Fruit fly (Drosophila melanogaster) whole organism, embryonic: Measurements from ENCODE around the gene Df31.

Experiments
- Blimp-1 ChIP-seq: fragments of 200-800 bp; sonication (Bioruptor generic); optimal IDR thresholded peaks from 3 replicates; lab custom pipeline; 2018; ENCODE audit warnings: missing biosample characterization, missing genetic modification characterization, mild to moderate bottlenecking, moderate library complexity, missing genetic modification reagents
- CG10366 ChIP-seq: fragments of 200-800 bp; sonication (Bioruptor generic); IDR thresholded peaks from 2 replicates; pipeline ENCODE4 v1.3.6; 2022; ENCODE audit warnings: missing biosample characterization, missing genetic modification characterization
- CG10959 ChIP-seq: fragments of 200-800 bp; sonication (Bioruptor generic); IDR thresholded peaks from 2 replicates; pipeline ENCODE4 v1.3.6; 2022; ENCODE audit warnings: missing biosample characterization, missing genetic modification characterization
- CG11723 ChIP-seq: fragments of 200-800 bp; sonication (Bioruptor generic); optimal IDR thresholded peaks from 2 replicates; lab custom pipeline; 2017; ENCODE audit warnings: missing biosample characterization, mild to moderate bottlenecking, missing genetic modification characterization
- CG12659 ChIP-seq: fragments of 200-800 bp; sonication (Bioruptor generic); optimal IDR thresholded peaks from 3 replicates; lab custom pipeline; 2017; ENCODE audit warnings: mild to moderate bottlenecking, missing biosample characterization, missing genetic modification reagents, missing genetic modification characterization
- CG12744 ChIP-seq: fragments of 200-800 bp; sonication (Bioruptor generic); optimal IDR thresholded peaks from 2 replicates; lab custom pipeline; 2016; ENCODE audit warnings: missing biosample characterization, missing genetic modification characterization
- CG14441 ChIP-seq: fragments of 200-800 bp; sonication (Bioruptor generic); IDR thresholded peaks from 2 replicates; pipeline ENCODE4 v1.3.6; 2022; ENCODE audit warnings: missing biosample characterization, missing genetic modification characterization
- CG14965 ChIP-seq: fragments of 200-800 bp; sonication (Bioruptor generic); optimal IDR thresholded peaks from 2 replicates; lab custom pipeline; 2016; ENCODE audit warnings: missing biosample characterization, missing genetic modification characterization, borderline replicate concordance
- CG17328 ChIP-seq: fragments of 200-800 bp; sonication (Bioruptor generic); IDR thresholded peaks from 2 replicates; pipeline ENCODE4 v1.3.6; 2022; ENCODE audit warnings: missing biosample characterization, missing genetic modification characterization
- CG17802 ChIP-seq: fragments of 200-800 bp; sonication (Bioruptor generic); optimal IDR thresholded peaks from 2 replicates; lab custom pipeline; 2018; ENCODE audit warnings: missing biosample characterization, mild to moderate bottlenecking, missing genetic modification characterization, moderate library complexity
- CG18262 ChIP-seq: fragments of 200-800 bp; optimal IDR thresholded peaks from 3 replicates; lab custom pipeline; 2019; ENCODE audit warnings: missing biosample characterization, mild to moderate bottlenecking, missing genetic modification characterization, moderate library complexity
- CG18619 ChIP-seq: fragments of 200-800 bp; sonication (Bioruptor generic); optimal IDR thresholded peaks from 3 replicates; lab custom pipeline; 2017; ENCODE audit warnings: missing biosample characterization, mild to moderate bottlenecking, missing genetic modification characterization
- CG2116 ChIP-seq: fragments of 200-800 bp; sonication (Bioruptor generic); optimal IDR thresholded peaks from 3 replicates; lab custom pipeline; 2018; ENCODE audit warnings: missing biosample characterization, mild to moderate bottlenecking, missing genetic modification characterization
- CG2678 ChIP-seq: fragments of 200-800 bp; sonication (Bioruptor generic); optimal IDR thresholded peaks from 3 replicates; lab custom pipeline; 2019; ENCODE audit warnings: missing biosample characterization, mild to moderate bottlenecking, missing genetic modification characterization, moderate library complexity
- CG3847 ChIP-seq: fragments of 200-800 bp; sonication (Bioruptor generic); IDR thresholded peaks from 2 replicates; pipeline ENCODE4 v1.3.6; 2022; ENCODE audit warnings: missing biosample characterization, missing genetic modification characterization
- CG4282 ChIP-seq: fragments of 200-800 bp; sonication (Bioruptor generic); optimal IDR thresholded peaks from 2 replicates; lab custom pipeline; 2016; ENCODE audit warnings: missing biosample characterization, missing genetic modification characterization
- CG5953 ChIP-seq: fragments of 200-800 bp; sonication (Bioruptor generic); IDR thresholded peaks from 2 replicates; pipeline ENCODE4 v1.3.6; 2022; ENCODE audit warnings: missing biosample characterization, missing genetic modification characterization
- CG7357 ChIP-seq: fragments of 200-800 bp; sonication (Bioruptor generic); IDR thresholded peaks from 3 replicates; pipeline ENCODE4 v1.3.6; 2022; ENCODE audit warnings: missing biosample characterization, missing genetic modification characterization
- CG7963 ChIP-seq: fragments of 200-800 bp; sonication (Bioruptor generic); IDR thresholded peaks from 3 replicates; pipeline ENCODE4 v1.3.6; 2022; ENCODE audit warnings: missing biosample characterization, missing genetic modification characterization; ENCODE audit not compliant: partially characterized antibody
- Camta ChIP-seq: fragments of 200-800 bp; sonication (Bioruptor generic); optimal IDR thresholded peaks from 2 replicates; lab custom pipeline; 2016; ENCODE audit warnings: missing biosample characterization, missing genetic modification characterization
- Dek ChIP-seq: fragments of 200-800 bp; sonication (Bioruptor generic); optimal IDR thresholded peaks from 3 replicates; lab custom pipeline; 2019; ENCODE audit warnings: missing biosample characterization, mild to moderate bottlenecking, missing genetic modification characterization, moderate library complexity
- Dp ChIP-seq: fragments of 200-800 bp; sonication (Bioruptor generic); optimal IDR thresholded peaks from 2 replicates; lab custom pipeline; 2018; ENCODE audit warnings: missing biosample characterization, mild to moderate bottlenecking, missing genetic modification characterization, moderate library complexity
- Gug ChIP-seq: fragments of 200-800 bp; sonication (Bioruptor generic); IDR thresholded peaks from 4 replicates; pipeline ENCODE4 v1.3.6; 2022; ENCODE audit warnings: missing biosample characterization, missing genetic modification characterization
- Hand ChIP-seq: fragments of 200-800 bp; sonication (Bioruptor generic); optimal IDR thresholded peaks from 2 replicates; lab custom pipeline; 2017; ENCODE audit warnings: mild to moderate bottlenecking, missing biosample characterization, missing genetic modification reagents, missing genetic modification characterization
- Jarid2 ChIP-seq: fragments of 200-800 bp; sonication (Bioruptor generic); optimal IDR thresholded peaks from 3 replicates; lab custom pipeline; 2017; ENCODE audit warnings: mild to moderate bottlenecking, missing biosample characterization, missing genetic modification reagents, missing genetic modification characterization
- Myb ChIP-seq: fragments of 200-800 bp; sonication (Bioruptor generic); optimal IDR thresholded peaks from 2 replicates; lab custom pipeline; 2016; ENCODE audit warnings: missing biosample characterization, missing genetic modification characterization
- Oli ChIP-seq: fragments of 200-800 bp; sonication (Bioruptor generic); optimal IDR thresholded peaks from 2 replicates; lab custom pipeline; 2018; ENCODE audit warnings: missing biosample characterization, mild to moderate bottlenecking, missing genetic modification characterization, moderate library complexity
- Opbp ChIP-seq: fragments of 200-800 bp; sonication (Bioruptor generic); IDR thresholded peaks from 3 replicates; pipeline ENCODE4 v1.3.6; 2022; ENCODE audit warnings: missing biosample characterization, missing genetic modification characterization; ENCODE audit not compliant: partially characterized antibody
- Sox100B ChIP-seq: fragments of 200-800 bp; sonication (Bioruptor generic); optimal IDR thresholded peaks from 3 replicates; lab custom pipeline; 2018; ENCODE audit warnings: missing biosample characterization, mild to moderate bottlenecking, missing genetic modification characterization
- Sox102F ChIP-seq: fragments of 200-800 bp; sonication (Bioruptor generic); optimal IDR thresholded peaks from 2 replicates; lab custom pipeline; 2018; ENCODE audit warnings: missing biosample characterization, mild to moderate bottlenecking, missing genetic modification characterization, moderate library complexity
- Usf ChIP-seq: fragments of 200-800 bp; sonication (Bioruptor generic); optimal IDR thresholded peaks from 2 replicates; lab custom pipeline; 2017; ENCODE audit warnings: missing genotype, missing biosample characterization, missing genetic modification characterization
- Vsx1 ChIP-seq: fragments of 200-800 bp; sonication (Bioruptor generic); optimal IDR thresholded peaks from 2 replicates; lab custom pipeline; 2017; ENCODE audit warnings: missing biosample characterization, mild to moderate bottlenecking, missing genetic modification characterization, missing genetic modification reagents
- bcd ChIP-seq: fragments of 200-800 bp; sonication (Bioruptor generic); optimal IDR thresholded peaks from 2 replicates; lab custom pipeline; 2017; ENCODE audit warnings: missing biosample characterization, mild to moderate bottlenecking, missing genetic modification characterization
- da ChIP-seq: fragments of 200-800 bp; sonication (Bioruptor generic); optimal IDR thresholded peaks from 2 replicates; lab custom pipeline; 2016; ENCODE audit warnings: missing biosample characterization, missing genetic modification characterization
- disco-r ChIP-seq: fragments of 200-800 bp; sonication (Bioruptor generic); optimal IDR thresholded peaks from 2 replicates; lab custom pipeline; 2016; ENCODE audit warnings: missing biosample characterization, missing genetic modification characterization
- en ChIP-seq: fragments of 200-800 bp; sonication (Bioruptor generic); optimal IDR thresholded peaks from 2 replicates; lab custom pipeline; 2016; ENCODE audit warnings: missing biosample characterization, missing genetic modification characterization
- fd3F ChIP-seq: fragments of 200-800 bp; sonication (Bioruptor generic); optimal IDR thresholded peaks from 2 replicates; lab custom pipeline; 2018; ENCODE audit warnings: missing biosample characterization, mild to moderate bottlenecking, missing genetic modification characterization, moderate library complexity
- h ChIP-seq: fragments of >200 bp; optimal IDR thresholded peaks from 2 replicates; lab custom pipeline; 2017
- hbn ChIP-seq: fragments of 200-800 bp; sonication (Bioruptor generic); IDR thresholded peaks from 2 replicates; pipeline ENCODE4 v1.3.6; 2022; ENCODE audit warnings: missing biosample characterization, missing genetic modification characterization; ENCODE audit not compliant: partially characterized antibody
- ind ChIP-seq: fragments of 200-800 bp; sonication (Bioruptor generic); optimal IDR thresholded peaks from 3 replicates; lab custom pipeline; 2016; ENCODE audit warnings: missing biosample characterization, missing genetic modification characterization
- kah ChIP-seq: fragments of 200-800 bp; sonication (Bioruptor generic); optimal IDR thresholded peaks from 2 replicates; lab custom pipeline; 2018; ENCODE audit warnings: missing biosample characterization, mild to moderate bottlenecking, missing genetic modification characterization
- luna ChIP-seq: fragments of 200-800 bp; sonication (Bioruptor generic); optimal IDR thresholded peaks from 2 replicates; lab custom pipeline; 2016; ENCODE audit warnings: missing biosample characterization, missing genetic modification characterization
- maf-S ChIP-seq: fragments of 200-800 bp; sonication (Bioruptor generic); optimal IDR thresholded peaks from 2 replicates; lab custom pipeline; 2016; ENCODE audit warnings: missing biosample characterization, missing genetic modification characterization
- pfk ChIP-seq: fragments of 200-800 bp; sonication (Bioruptor generic); optimal IDR thresholded peaks from 2 replicates; lab custom pipeline; 2018; ENCODE audit warnings: missing biosample characterization, mild to moderate bottlenecking, missing genetic modification characterization, moderate library complexity
- pita ChIP-seq: fragments of 200-800 bp; sonication (Bioruptor generic); optimal IDR thresholded peaks from 2 replicates; lab custom pipeline; 2017; ENCODE audit warnings: missing biosample characterization, mild to moderate bottlenecking, missing genetic modification characterization
- pros ChIP-seq: fragments of 200-800 bp; sonication (Bioruptor generic); optimal IDR thresholded peaks from 3 replicates; lab custom pipeline; 2019; ENCODE audit warnings: missing biosample characterization, mild to moderate bottlenecking, missing genetic modification characterization, moderate library complexity
- sens ChIP-seq: fragments of 200-800 bp; sonication (Bioruptor generic); peaks from one replicate; lab custom pipeline; 2016; ENCODE audit warnings: missing biosample characterization, missing genetic modification characterization
- sens-2 ChIP-seq: fragments of 200-800 bp; sonication (Bioruptor generic); IDR thresholded peaks from 2 replicates; pipeline ENCODE4 v1.3.6; 2022; ENCODE audit warnings: missing biosample characterization, missing genetic modification characterization
- sob ChIP-seq: fragments of 200-800 bp; sonication (Bioruptor generic); IDR thresholded peaks from 2 replicates; pipeline ENCODE4 v1.3.6; 2022; ENCODE audit warnings: missing biosample characterization, missing genetic modification characterization
- unc-4 ChIP-seq: fragments of 200-800 bp; sonication (Bioruptor generic); IDR thresholded peaks from 2 replicates; pipeline ENCODE4 v1.3.6; 2022; ENCODE audit warnings: missing biosample characterization, missing genetic modification characterization; ENCODE audit not compliant: partially characterized antibody
- vvl ChIP-seq: fragments of 200-800 bp; sonication (Bioruptor generic); IDR thresholded peaks from 2 replicates; pipeline ENCODE4 v1.3.6; 2022; ENCODE audit warnings: missing biosample characterization, missing genetic modification characterization

Df31 gene

dm6 chr2L:21677480-21677930 lies 47.8 kb upstream of the Df31 start, which contains the start of gene CG2225 (continued):
- TF ChIP-seq Sox102F (GFP tag; lab: Kevin White, UChicago) (no peak), CG11723 (GFP tag; lab: Kevin White, UChicago) (no peak), disco-r (GFP tag; lab: Kevin White, UChicago) (no peak), Hand (no peak), Dek (no peak), pita (peak; percentile 43), ind (no peak), Usf (GFP tag; lab: Kevin White, UChicago) (no peak), CG14441 (GFP tag; lab: Robert Waterston, UW) (no peak), CG17328 (GFP tag; lab: Robert Waterston, UW) (no peak), Sox100B (GFP tag; lab: Kevin White, UChicago) (no peak), Jarid2 (GFP tag; lab: Kevin White, UChicago) (no peak), hbn (GFP tag; lab: Robert Waterston, UW) (peak; percentile 62), CG17802 (no peak), Gug (no peak), vvl (GFP tag; lab: Robert Waterston, UW) (no peak; the same call in 1 of the 2 replicates), Vsx1 (no peak), CG7963 (GFP tag; lab: Robert Waterston, UW) (0 out of 3 replicates have a peak, but pooled peaks have one; percentile 37), Myb (GFP tag; lab: Kevin White, UChicago) (peak; percentile 5), Camta (GFP tag; lab: Kevin White, UChicago) (no peak), fd3F (GFP tag; lab: Kevin White, UChicago) (no peak), CG12744 (GFP tag; lab: Kevin White, UChicago) (no peak), maf-S (no peak), CG2678 (tag; lab: Kevin White, UChicago) (no peak), Opbp (GFP tag; lab: Robert Waterston, UW) (peak; percentile 70; the same call in 2 of the 3 replicates), kah (GFP tag; lab: Kevin White, UChicago) (no peak), CG5953 (GFP tag; lab: Robert Waterston, UW) (no peak), Blimp-1 (GFP tag; lab: Kevin White, UChicago) (no peak), en (GFP tag; lab: Kevin White, UChicago) (no peak), CG18262 (no peak), da (GFP tag; lab: Kevin White, UChicago) (no peak), Dp (peak; percentile 9), CG4282 (no peak), luna (GFP tag; lab: Kevin White, UChicago) (no peak), CG12659 (GFP tag; lab: Kevin White, UChicago) (peak; percentile 37), CG18619 (GFP tag; lab: Kevin White, UChicago) (no peak), CG2116 (GFP tag; lab: Kevin White, UChicago) (peak; percentile 90), pfk (GFP tag; lab: Kevin White, UChicago) (no peak), pros (GFP tag; lab: Kevin White, UChicago) (no peak), CG3847 (GFP tag; lab: Robert Waterston, UW) (no peak), unc-4 (GFP tag; lab: Robert Waterston, UW) (peak; percentile 60; the same call in 1 of the 2 replicates), CG14965 (GFP tag; lab: Kevin White, UChicago) (no peak), bcd (GFP tag; lab: Kevin White, UChicago) (no peak), sob (no peak), Oli (tag; lab: Kevin White, UChicago) (no peak), h (no peak), sens (GFP tag; lab: Kevin White, UChicago) (peak; percentile 49), CG10959 (GFP tag; lab: Robert Waterston, UW) (no peak), CG10366 (no peak), CG7357 (GFP tag; lab: Robert Waterston, UW) (no peak), sens-2 (GFP tag; lab: Robert Waterston, UW) (no peak)
